Worm (Caenorhabditis elegans) whole organism, young adult: ENCODE data around the gene glb-16.

Source experiments
- B0019.2 ChIP-seq: fragments of 200-800 bp; sonication (Bioruptor generic); conservative IDR thresholded peaks from 2 replicates; pipeline ENCODE4 v1.3.6; 2022; ENCODE audit warnings: missing genetic modification reagents, missing genetic modification characterization, missing compliant biosample characterization
- C06A6.2 ChIP-seq: fragments of 200-800 bp; sonication (Bioruptor generic); conservative IDR thresholded peaks from 2 replicates; pipeline ENCODE4 v1.3.6; 2022; ENCODE audit warnings: missing genetic modification characterization, missing compliant biosample characterization
- C17E4.6 ChIP-seq: fragments of 200-800 bp; sonication (Bioruptor generic); IDR thresholded peaks from 2 replicates; pipeline ENCODE4 v1.3.6; 2022; ENCODE audit warnings: missing genetic modification reagents, missing genetic modification characterization, missing compliant biosample characterization
- F10E7.11 ChIP-seq: sonication (generic microtip); optimal IDR thresholded peaks from 2 replicates; lab custom pipeline; 2017; ENCODE audit warnings: mild to moderate bottlenecking, missing genetic modification characterization, moderate library complexity, missing compliant biosample characterization
- F37B4.10 ChIP-seq: fragments of 200-800 bp; sonication (Bioruptor generic); IDR thresholded peaks from 2 replicates; pipeline ENCODE4 v1.3.6; 2022; ENCODE audit warnings: missing genetic modification characterization, missing compliant biosample characterization
- F39B2.1 ChIP-seq: fragments of 200-800 bp; sonication (Bioruptor generic); IDR thresholded peaks from 2 replicates; pipeline ENCODE4 v1.3.6; 2022; ENCODE audit warnings: missing genetic modification reagents, missing genetic modification characterization, missing compliant biosample characterization
- F49E8.2 ChIP-seq: sonication (generic microtip); optimal IDR thresholded peaks from 3 replicates; lab custom pipeline; 2017; ENCODE audit warnings: missing genetic modification characterization, mild to moderate bottlenecking, missing compliant biosample characterization, antibody characterized with exemption, moderate library complexity; ENCODE audit not compliant: insufficient read depth
- F55B11.4 ChIP-seq: sonication (generic microtip); optimal IDR thresholded peaks from 2 replicates; lab custom pipeline; 2016; ENCODE audit warnings: missing compliant biosample characterization, missing genetic modification characterization, borderline replicate concordance; ENCODE audit not compliant: insufficient read depth
- K12H6.12 ChIP-seq: fragments of 200-800 bp; sonication (Bioruptor generic); optimal IDR thresholded peaks from 2 replicates; lab custom pipeline; 2018; ENCODE audit warnings: mild to moderate bottlenecking, missing genetic modification characterization, missing compliant biosample characterization
- Y53G8AR.9 ChIP-seq: fragments of 200-800 bp; sonication (Bioruptor generic); conservative IDR thresholded peaks from 2 replicates; pipeline ENCODE4 v1.3.6; 2022; ENCODE audit warnings: missing genetic modification reagents, missing genetic modification characterization, missing compliant biosample characterization
- Y67H2A.10 ChIP-seq: fragments of 200-800 bp; sonication (Bioruptor generic); conservative IDR thresholded peaks from 2 replicates; pipeline ENCODE4 v1.3.6; 2022; ENCODE audit warnings: missing genetic modification reagents, missing genetic modification characterization, missing compliant biosample characterization
- Y95B8A.8 ChIP-seq: fragments of 200-800 bp; sonication (Bioruptor generic); IDR thresholded peaks from 2 replicates; pipeline ENCODE4 v1.3.6; 2022; ENCODE audit warnings: missing genetic modification reagents, missing genetic modification characterization, missing compliant biosample characterization
- ZK185.1 ChIP-seq: sonication (generic microtip); optimal IDR thresholded peaks from 2 replicates; lab custom pipeline; 2016; ENCODE audit warnings: mild to moderate bottlenecking, missing genetic modification characterization, missing compliant biosample characterization; ENCODE audit not compliant: poor library complexity, severe bottlenecking
- akir-1 ChIP-seq: fragments of 200-800 bp; sonication (Bioruptor generic); optimal IDR thresholded peaks from 2 replicates; lab custom pipeline; 2018; ENCODE audit warnings: mild to moderate bottlenecking, missing genetic modification characterization, moderate library complexity, missing compliant biosample characterization
- ama-1 ChIP-seq, 3 experiments: fragments of 150-350 bp in 1 of 3; sonication (generic microtip) in 2 of 3; optimal IDR thresholded peaks; 2 replicates each; lab custom pipeline; 2014 to 2018; ENCODE audit warnings: missing biosample characterization in 2 of 3, missing genetic modification characterization in 2 of 3, missing genetic modification reagents in 2 of 3
- aptf-2 ChIP-seq: fragments of 200-800 bp; sonication (Bioruptor generic); conservative IDR thresholded peaks from 2 replicates; pipeline ENCODE4 v1.3.6; 2022; ENCODE audit warnings: missing genetic modification reagents, missing genetic modification characterization, missing compliant biosample characterization
- athp-1 ChIP-seq: sonication (generic microtip); optimal IDR thresholded peaks from 2 replicates; lab custom pipeline; 2017; ENCODE audit warnings: mild to moderate bottlenecking, missing genetic modification characterization, missing compliant biosample characterization
- attf-3 ChIP-seq: fragments of 200-800 bp; sonication (Bioruptor generic); conservative IDR thresholded peaks from 2 replicates; pipeline ENCODE4 v1.3.6; 2022; ENCODE audit warnings: missing genetic modification reagents, missing genetic modification characterization, missing compliant biosample characterization
- attf-5 ChIP-seq: fragments of 200-800 bp; sonication (Bioruptor generic); optimal IDR thresholded peaks from 2 replicates; lab custom pipeline; 2018; ENCODE audit warnings: mild to moderate bottlenecking, missing genetic modification characterization, missing compliant biosample characterization
- bed-1 ChIP-seq: fragments of 200-800 bp; sonication (Bioruptor generic); IDR thresholded peaks from 2 replicates; pipeline ENCODE4 v1.3.6; 2022; ENCODE audit warnings: missing genetic modification reagents, missing genetic modification characterization, missing compliant biosample characterization
- bed-2 ChIP-seq: fragments of 200-800 bp; sonication (Bioruptor generic); IDR thresholded peaks from 2 replicates; pipeline ENCODE4 v1.3.6; 2022; ENCODE audit warnings: missing genetic modification reagents, missing genetic modification characterization, missing compliant biosample characterization
- cebp-2 ChIP-seq: fragments of 200-800 bp; sonication (Bioruptor generic); IDR thresholded peaks from 2 replicates; pipeline ENCODE4 v1.3.6; 2022; ENCODE audit warnings: missing genetic modification characterization, missing compliant biosample characterization
- dpl-1 ChIP-seq: fragments of 150-350 bp; optimal IDR thresholded peaks from 2 replicates; lab custom pipeline; 2014; ENCODE audit warnings: missing biosample characterization, missing genetic modification reagents, missing genetic modification characterization
- egrh-3 ChIP-seq: fragments of 200-800 bp; sonication (Bioruptor generic); IDR thresholded peaks from 2 replicates; pipeline ENCODE4 v1.3.6; 2022; ENCODE audit warnings: missing genetic modification reagents, missing genetic modification characterization, missing compliant biosample characterization
- ekl-4 ChIP-seq: fragments of 200-800 bp; sonication (Bioruptor generic); IDR thresholded peaks from 2 replicates; pipeline ENCODE4 v1.3.6; 2022; ENCODE audit warnings: missing genetic modification reagents, missing genetic modification characterization, missing compliant biosample characterization
- gei-17 ChIP-seq: fragments of 200-800 bp; sonication (Bioruptor generic); optimal IDR thresholded peaks from 2 replicates; lab custom pipeline; 2018; ENCODE audit warnings: mild to moderate bottlenecking, missing genetic modification characterization, missing compliant biosample characterization
- hmg-1.2 ChIP-seq: fragments of 200-800 bp; sonication (Bioruptor generic); IDR thresholded peaks from 2 replicates; pipeline ENCODE4 v1.3.6; 2022; ENCODE audit warnings: missing genetic modification reagents, missing genetic modification characterization, missing compliant biosample characterization
- let-607 ChIP-seq, 2 experiments: fragments of 200-800 bp in 1 of 2; sonication (Bioruptor generic) in 1 of 2; sonication (generic microtip) in 1 of 2; optimal IDR thresholded peaks; 2 replicates each; lab custom pipeline; 2016 to 2018; ENCODE audit warnings: mild to moderate bottlenecking in 2 of 2, missing compliant biosample characterization in 2 of 2, missing genetic modification characterization in 2 of 2, moderate library complexity in 2 of 2, missing genotype in 1 of 2
- lir-1 ChIP-seq: fragments of 200-800 bp; sonication (Bioruptor generic); conservative IDR thresholded peaks from 2 replicates; pipeline ENCODE4 v1.3.6; 2022; ENCODE audit warnings: missing genetic modification reagents, missing genetic modification characterization, missing compliant biosample characterization
- madf-6 ChIP-seq: fragments of 200-800 bp; sonication (Bioruptor generic); IDR thresholded peaks from 2 replicates; pipeline ENCODE4 v1.3.6; 2022; ENCODE audit warnings: missing genetic modification reagents, missing genetic modification characterization, missing compliant biosample characterization
- mes-4 ChIP-seq: sonication (generic microtip); optimal IDR thresholded peaks from 2 replicates; lab custom pipeline; 2016; ENCODE audit warnings: missing genotype, missing genetic modification characterization, missing compliant biosample characterization
- nfya-1 ChIP-seq: sonication (generic microtip); optimal IDR thresholded peaks from 2 replicates; lab custom pipeline; 2017; ENCODE audit warnings: antibody characterized with exemption, missing compliant biosample characterization, missing genetic modification characterization, borderline replicate concordance; ENCODE audit not compliant: insufficient read depth
- nfya-2 ChIP-seq: fragments of 200-800 bp; sonication (Bioruptor generic); IDR thresholded peaks from 2 replicates; pipeline ENCODE4 v1.3.6; 2022; ENCODE audit warnings: missing genetic modification reagents, missing genetic modification characterization, missing compliant biosample characterization
- nhr-27 ChIP-seq: fragments of 200-800 bp; sonication (Bioruptor generic); optimal IDR thresholded peaks from 2 replicates; lab custom pipeline; 2018; ENCODE audit warnings: mild to moderate bottlenecking, missing genetic modification characterization, moderate library complexity, missing compliant biosample characterization
- pbrm-1 ChIP-seq: fragments of 200-800 bp; sonication (Bioruptor generic); IDR thresholded peaks from 2 replicates; pipeline ENCODE4 v1.3.6; 2022; ENCODE audit warnings: missing genetic modification reagents, missing genetic modification characterization, missing compliant biosample characterization
- pha-4 ChIP-seq: fragments of 150-350 bp; sonication (generic microtip); optimal IDR thresholded peaks from 2 replicates; lab custom pipeline; 2014; ENCODE audit warnings: missing biosample characterization, missing genetic modification reagents, missing genetic modification characterization
- snpc-4 ChIP-seq, 5 experiments: fragments of 150-350 bp in 1 of 5; sonication (generic microtip) in 4 of 5; optimal IDR thresholded peaks; 2 replicates each; lab custom pipeline; 2014 to 2018; ENCODE audit warnings: missing genetic modification characterization in 5 of 5, missing biosample characterization in 3 of 5, antibody characterized with exemption in 2 of 5, mild to moderate bottlenecking in 2 of 5, missing compliant biosample characterization in 2 of 5, missing genotype in 2 of 5, moderate library complexity in 2 of 5, missing genetic modification reagents in 1 of 5
- somi-1 ChIP-seq: fragments of 200-800 bp; sonication (Bioruptor generic); optimal IDR thresholded peaks from 2 replicates; lab custom pipeline; 2018; ENCODE audit warnings: mild to moderate bottlenecking, missing genetic modification characterization, missing compliant biosample characterization
- sptf-2 ChIP-seq: fragments of 200-800 bp; sonication (Bioruptor generic); optimal IDR thresholded peaks from 2 replicates; lab custom pipeline; 2018; ENCODE audit warnings: mild to moderate bottlenecking, missing genetic modification characterization, missing compliant biosample characterization
- zfh-2 ChIP-seq: fragments of 200-800 bp; sonication (Bioruptor generic); conservative IDR thresholded peaks from 2 replicates; pipeline ENCODE4 v1.3.6; 2022; ENCODE audit warnings: missing genetic modification reagents, missing genetic modification characterization, missing compliant biosample characterization
- ztf-28 ChIP-seq: fragments of 200-800 bp; sonication (Bioruptor generic); IDR thresholded peaks from 2 replicates; pipeline ENCODE4 v1.3.6; 2022; ENCODE audit warnings: missing genetic modification reagents, missing genetic modification characterization, missing compliant biosample characterization

glb-16 gene

DNA sequence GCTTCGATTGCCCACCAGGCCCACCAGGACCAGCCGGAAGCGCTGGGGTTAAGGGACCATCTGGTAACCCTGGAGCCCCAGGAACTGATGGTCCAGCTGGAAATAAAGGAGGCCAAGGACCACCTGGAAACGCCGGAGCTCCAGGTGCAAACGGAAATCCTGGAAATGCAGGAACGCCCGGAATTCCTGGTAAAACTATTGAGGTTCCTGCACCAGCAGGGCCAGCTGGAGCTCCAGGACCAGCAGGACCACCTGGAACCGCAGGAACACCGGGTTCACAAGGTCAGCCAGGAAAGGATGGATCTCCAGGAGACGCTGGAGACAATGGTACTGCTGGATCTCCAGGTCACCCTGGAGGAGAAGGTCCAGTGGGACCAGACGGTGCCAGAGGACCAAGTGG, 7.8 kb upstream of the glb-16 start:
- TF ChIP-seq zfh-2 (GFP tag; lab: Robert Waterston, UW) = peak; percentile 82
- TF ChIP-seq gei-17 = no peak
- TF ChIP-seq akir-1 (GFP tag; lab: Kevin White, UChicago) = no peak
- no peak for TF ChIP-seq attf-3 (GFP tag; lab: Robert Waterston, UW)
- no peak for TF ChIP-seq F10E7.11 (tag; lab: Kevin White, UChicago)
- TF ChIP-seq F49E8.2 (tag; lab: Kevin White, UChicago) = no peak
- TF ChIP-seq athp-1 = no peak
- TF ChIP-seq egrh-3 = peak; percentile 60; the same call in 1 of the 2 replicates
- no peak for TF ChIP-seq ama-1 (optimal IDR thresholded peaks at IDR 0.05; lab: Kevin White, UChicago)
- TF ChIP-seq ama-1 (GFP tag; optimal IDR thresholded peaks at IDR 0.05; lab: Kevin White, UChicago) = no peak
- TF ChIP-seq snpc-4 (GFP tag; optimal IDR thresholded peaks at IDR 0.05; lab: Kevin White, UChicago) = no peak
- no peak for TF ChIP-seq snpc-4 (tag; optimal IDR thresholded peaks at IDR 0.05; lab: Kevin White, UChicago)
- no peak for TF ChIP-seq Y67H2A.10 (GFP tag; lab: Robert Waterston, UW)
- TF ChIP-seq B0019.2 = no peak
- TF ChIP-seq Y53G8AR.9 (GFP tag; lab: Robert Waterston, UW) = 0 out of 2 replicates have a peak, but pooled peaks have one; percentile 46
- TF ChIP-seq cebp-2 (GFP tag; lab: Robert Waterston, UW) = no peak
- TF ChIP-seq, all 124 proteins: peak for 3

DNA sequence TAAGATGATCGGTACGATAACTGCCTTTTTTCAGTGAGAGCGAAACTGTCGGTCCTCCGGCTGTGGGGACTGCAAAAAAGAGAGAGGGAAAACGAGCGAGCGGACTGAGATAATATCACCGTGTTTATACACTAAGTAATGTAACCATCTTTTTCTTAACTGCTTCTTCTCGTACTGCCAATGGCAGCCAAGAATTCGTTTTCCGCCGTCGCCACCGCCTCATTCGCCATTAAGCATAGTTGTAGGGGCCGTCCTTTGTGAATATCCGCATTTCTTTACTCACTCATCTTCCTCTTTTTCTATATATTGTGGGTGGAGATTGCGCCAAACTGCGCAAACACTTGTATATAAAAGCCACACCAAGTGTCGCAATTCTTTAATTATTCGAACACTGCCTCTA, 6.6 kb upstream of the glb-16 start, which contains the start of gene col-174:
col-174 (plus strand) TSS at position 301 of the 400 bp plus-strand sequence.
- TF ChIP-seq mes-4 (no peak), ZK185.1 (tag; lab: Kevin White, UChicago) (no peak), C06A6.2 (GFP tag; lab: Robert Waterston, UW) (no peak), attf-5 (GFP tag; lab: Kevin White, UChicago) (no peak), somi-1 (GFP tag; lab: Kevin White, UChicago) (no peak), F37B4.10 (GFP tag; lab: Robert Waterston, UW) (no peak), bed-1 (GFP tag; lab: Robert Waterston, UW) (no peak), K12H6.12 (tag; lab: Kevin White, UChicago) (no peak), bed-2 (GFP tag; lab: Robert Waterston, UW) (no peak), C17E4.6 (GFP tag; lab: Robert Waterston, UW) (no peak), F39B2.1 (GFP tag; lab: Robert Waterston, UW) (no peak), ekl-4 (GFP tag; lab: Robert Waterston, UW) (no peak), nfya-2 (GFP tag; lab: Robert Waterston, UW) (no peak), let-607 (tag; optimal IDR thresholded peaks at IDR 0.05; lab: Kevin White, UChicago) (no peak), nfya-1 (tag; lab: Kevin White, UChicago) (no peak), pha-4 (tag; lab: Kevin White, UChicago) (no peak), F55B11.4 (tag; lab: Kevin White, UChicago) (no peak), madf-6 (GFP tag; lab: Robert Waterston, UW) (no peak)

DNA sequence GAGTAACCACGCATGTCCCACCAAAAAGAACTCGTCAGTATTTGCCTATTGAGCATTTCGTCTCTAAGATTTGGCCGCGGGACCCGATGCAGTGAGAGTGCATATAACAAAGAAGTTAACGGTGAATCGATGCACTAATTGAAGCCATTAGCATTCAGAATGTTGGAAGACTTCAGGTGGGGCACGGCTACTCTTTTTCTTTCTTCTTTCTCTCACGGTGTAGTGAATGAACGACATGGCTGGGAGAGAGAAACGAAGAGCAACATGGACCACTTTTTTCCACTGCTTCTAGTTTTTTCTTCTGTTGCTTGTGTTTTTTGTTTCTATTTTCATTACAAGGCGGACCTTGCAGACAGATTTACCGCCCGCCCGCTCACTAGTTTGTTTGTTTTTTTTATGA, 1.1 kb upstream of the glb-16 start:
- TF ChIP-seq hmg-1.2 (GFP tag; lab: Robert Waterston, UW) = no peak
- no peak for TF ChIP-seq sptf-2 (GFP tag; lab: Kevin White, UChicago)
- no peak for TF ChIP-seq ztf-28
- TF ChIP-seq F37B4.10 (GFP tag; lab: Robert Waterston, UW) = no peak
- TF ChIP-seq aptf-2 = no peak
- TF ChIP-seq snpc-4 (GFP tag; optimal IDR thresholded peaks at IDR 0.05; lab: Kevin White, UChicago) = no peak
- TF ChIP-seq snpc-4 (tag; optimal IDR thresholded peaks at IDR 0.05; lab: Kevin White, UChicago) = no peak
- TF ChIP-seq nhr-27 (tag; lab: Kevin White, UChicago) = no peak
- no peak for TF ChIP-seq dpl-1
- TF ChIP-seq Y95B8A.8 (GFP tag; lab: Robert Waterston, UW) = no peak
- no peak for TF ChIP-seq pbrm-1
- no peak for TF ChIP-seq lir-1 (GFP tag; lab: Robert Waterston, UW)
